Fruit fly (Drosophila melanogaster) whole organism, embryonic: ENCODE measurements around the gene slmo.
A peak's percentile ranks its signal among the peaks of the same experiment; 100 is the strongest.

ENCODE experiments used
- Abd-B ChIP-seq: fragments of 200-800 bp; sonication (Bioruptor generic); optimal IDR thresholded peaks from 2 replicates; lab custom pipeline; 2018; ENCODE audit warnings: missing biosample characterization, mild to moderate bottlenecking, missing genetic modification characterization, moderate library complexity
- CG1024 ChIP-seq: fragments of 200-800 bp; sonication (Bioruptor generic); IDR thresholded peaks from 2 replicates; pipeline ENCODE4 v1.3.6; 2022; ENCODE audit warnings: missing biosample characterization, missing genetic modification characterization
- CG10543 ChIP-seq: fragments of 200-800 bp; sonication (Bioruptor generic); optimal IDR thresholded peaks from 3 replicates; lab custom pipeline; 2017; ENCODE audit warnings: missing biosample characterization, mild to moderate bottlenecking, missing genetic modification characterization, moderate library complexity
- CG11085 ChIP-seq: fragments of 200-800 bp; sonication (Bioruptor generic); IDR thresholded peaks from 2 replicates; pipeline ENCODE4 v1.3.6; 2022; ENCODE audit warnings: missing biosample characterization, missing genetic modification characterization
- CG11504 ChIP-seq: fragments of 200-800 bp; sonication (Bioruptor generic); optimal IDR thresholded peaks from 3 replicates; lab custom pipeline; 2019; ENCODE audit warnings: missing biosample characterization, mild to moderate bottlenecking, missing genetic modification characterization, moderate library complexity
- CG11560 ChIP-seq: fragments of 200-800 bp; sonication (Bioruptor generic); IDR thresholded peaks from 3 replicates; pipeline ENCODE4 v1.3.6; 2022; ENCODE audit warnings: missing biosample characterization, missing genetic modification characterization
- CG12769 ChIP-seq: fragments of 200-800 bp; sonication (Bioruptor generic); optimal IDR thresholded peaks from 2 replicates; lab custom pipeline; 2019; ENCODE audit warnings: missing biosample characterization, mild to moderate bottlenecking, missing genetic modification characterization, moderate library complexity
- CG1647 ChIP-seq: fragments of 200-800 bp; sonication (Bioruptor generic); optimal IDR thresholded peaks from 3 replicates; lab custom pipeline; 2016; ENCODE audit warnings: missing biosample characterization, missing genetic modification characterization
- CG17802 ChIP-seq: fragments of 200-800 bp; sonication (Bioruptor generic); optimal IDR thresholded peaks from 2 replicates; lab custom pipeline; 2018; ENCODE audit warnings: missing biosample characterization, mild to moderate bottlenecking, missing genetic modification characterization, moderate library complexity
- CG1832 ChIP-seq: fragments of 200-800 bp; sonication (Bioruptor generic); optimal IDR thresholded peaks from 2 replicates; lab custom pipeline; 2017; ENCODE audit warnings: missing biosample characterization, mild to moderate bottlenecking, missing genetic modification characterization, inconsistent platforms
- CG34422 ChIP-seq: fragments of 200-800 bp; sonication (Bioruptor generic); IDR thresholded peaks from 3 replicates; pipeline ENCODE4 v1.3.6; 2022; ENCODE audit warnings: missing biosample characterization, missing genetic modification characterization
- CG4360 ChIP-seq: fragments of 200-800 bp; sonication (Bioruptor generic); IDR thresholded peaks from 2 replicates; pipeline ENCODE4 v1.3.6; 2022; ENCODE audit warnings: missing biosample characterization, missing genetic modification characterization
- CG4404 ChIP-seq: fragments of 200-800 bp; sonication (Bioruptor generic); IDR thresholded peaks from 2 replicates; pipeline ENCODE4 v1.3.6; 2022; ENCODE audit warnings: missing biosample characterization, missing genetic modification characterization
- CG6175 ChIP-seq: fragments of 200-800 bp; sonication (Bioruptor generic); IDR thresholded peaks from 3 replicates; pipeline ENCODE4 v1.3.6; 2022; ENCODE audit warnings: missing biosample characterization, missing genetic modification characterization
- CG6854 ChIP-seq: fragments of 200-800 bp; sonication (Bioruptor generic); optimal IDR thresholded peaks from 3 replicates; lab custom pipeline; 2017; ENCODE audit warnings: missing biosample characterization, mild to moderate bottlenecking, missing genetic modification characterization
- CG7271 ChIP-seq: fragments of 200-800 bp; sonication (Bioruptor generic); optimal IDR thresholded peaks from 2 replicates; lab custom pipeline; 2018; ENCODE audit warnings: missing biosample characterization, mild to moderate bottlenecking, missing genetic modification characterization, moderate library complexity
- CG7556 ChIP-seq: fragments of 200-800 bp; sonication (Bioruptor generic); optimal IDR thresholded peaks from 2 replicates; lab custom pipeline; 2017; ENCODE audit warnings: missing biosample characterization, mild to moderate bottlenecking, missing genetic modification characterization
- CG8765 ChIP-seq: fragments of 200-800 bp; sonication (Bioruptor generic); IDR thresholded peaks from 2 replicates; pipeline ENCODE4 v1.3.6; 2022; ENCODE audit warnings: missing biosample characterization, missing genetic modification characterization
- CG8944 ChIP-seq: fragments of 200-800 bp; sonication (Bioruptor generic); optimal IDR thresholded peaks from 3 replicates; lab custom pipeline; 2016; ENCODE audit warnings: missing biosample characterization, missing genetic modification characterization
- Doc2 ChIP-seq: fragments of 200-800 bp; sonication (Bioruptor generic); IDR thresholded peaks from 2 replicates; pipeline ENCODE4 v1.3.6; 2022; ENCODE audit warnings: missing biosample characterization, missing genetic modification characterization
- Doc3 ChIP-seq: fragments of 200-800 bp; sonication (Bioruptor generic); IDR thresholded peaks from 3 replicates; pipeline ENCODE4 v1.3.6; 2022; ENCODE audit warnings: missing biosample characterization, missing genetic modification characterization; ENCODE audit not compliant: partially characterized antibody
- Gug ChIP-seq: fragments of 200-800 bp; sonication (Bioruptor generic); IDR thresholded peaks from 4 replicates; pipeline ENCODE4 v1.3.6; 2022; ENCODE audit warnings: missing biosample characterization, missing genetic modification characterization
- HLHmδ ChIP-seq: fragments of 200-800 bp; sonication (Bioruptor generic); optimal IDR thresholded peaks from 2 replicates; lab custom pipeline; 2018; ENCODE audit warnings: missing biosample characterization, mild to moderate bottlenecking, missing genetic modification characterization, moderate library complexity
- Hr3 ChIP-seq: fragments of 200-800 bp; sonication (Bioruptor generic); optimal IDR thresholded peaks from 3 replicates; lab custom pipeline; 2016; ENCODE audit warnings: missing biosample characterization, missing genetic modification characterization
- Lhr ChIP-seq: fragments of 200-800 bp; sonication (Bioruptor generic); optimal IDR thresholded peaks from 3 replicates; lab custom pipeline; 2017; ENCODE audit warnings: mild to moderate bottlenecking, missing biosample characterization, missing genetic modification reagents, missing genetic modification characterization
- Meics ChIP-seq: fragments of 200-800 bp; sonication (Bioruptor generic); optimal IDR thresholded peaks from 2 replicates; lab custom pipeline; 2017; ENCODE audit warnings: missing biosample characterization, mild to moderate bottlenecking, missing genetic modification characterization
- Neu2 ChIP-seq: fragments of 200-800 bp; sonication (Bioruptor generic); optimal IDR thresholded peaks from 3 replicates; lab custom pipeline; 2016; ENCODE audit warnings: missing biosample characterization, missing genetic modification characterization, borderline replicate concordance
- Ravus ChIP-seq: fragments of 200-800 bp; sonication (Bioruptor generic); IDR thresholded peaks from 2 replicates; pipeline ENCODE4 v1.3.6; 2022; ENCODE audit warnings: missing biosample characterization, missing genetic modification characterization
- Scr ChIP-seq: fragments of 200-800 bp; sonication (Bioruptor generic); IDR thresholded peaks from 2 replicates; pipeline ENCODE4 v1.3.6; 2022; ENCODE audit warnings: missing biosample characterization, missing genetic modification characterization; ENCODE audit not compliant: partially characterized antibody
- Sry-β ChIP-seq: fragments of 200-800 bp; sonication (Bioruptor generic); optimal IDR thresholded peaks from 2 replicates; lab custom pipeline; 2018; ENCODE audit warnings: missing biosample characterization, mild to moderate bottlenecking, missing genetic modification characterization, moderate library complexity
- Usf ChIP-seq: fragments of 200-800 bp; sonication (Bioruptor generic); optimal IDR thresholded peaks from 2 replicates; lab custom pipeline; 2017; ENCODE audit warnings: missing genotype, missing biosample characterization, missing genetic modification characterization
- Xbp1 ChIP-seq: fragments of 200-800 bp; sonication (Bioruptor generic); optimal IDR thresholded peaks from 3 replicates; lab custom pipeline; 2016; ENCODE audit warnings: missing biosample characterization, mild to moderate bottlenecking, missing genetic modification characterization
- ac ChIP-seq: fragments of 200-800 bp; sonication (Bioruptor generic); optimal IDR thresholded peaks from 3 replicates; lab custom pipeline; 2017; ENCODE audit warnings: missing biosample characterization, mild to moderate bottlenecking, missing genetic modification characterization
- br ChIP-seq: fragments of >200 bp; optimal IDR thresholded peaks from 2 replicates; lab custom pipeline; 2017
- chinmo ChIP-seq: fragments of 200-800 bp; sonication (Bioruptor generic); IDR thresholded peaks from 4 replicates; pipeline ENCODE4 v1.3.6; 2022; ENCODE audit warnings: missing biosample characterization, missing genetic modification characterization; ENCODE audit not compliant: partially characterized antibody
- crol ChIP-seq: fragments of 200-800 bp; sonication (Bioruptor generic); IDR thresholded peaks from 2 replicates; pipeline ENCODE4 v1.3.6; 2022; ENCODE audit warnings: missing biosample characterization, missing genetic modification characterization
- danr ChIP-seq: fragments of 200-800 bp; sonication (Bioruptor generic); IDR thresholded peaks from 2 replicates; pipeline ENCODE4 v1.3.6; 2022; ENCODE audit warnings: missing biosample characterization, missing genetic modification characterization
- dm ChIP-seq: fragments of 200-800 bp; sonication (Bioruptor generic); optimal IDR thresholded peaks from 3 replicates; lab custom pipeline; 2016; ENCODE audit warnings: missing biosample characterization, missing genetic modification characterization
- gcm ChIP-seq: fragments of 200-800 bp; sonication (Bioruptor generic); optimal IDR thresholded peaks from 2 replicates; lab custom pipeline; 2019; ENCODE audit warnings: missing biosample characterization, mild to moderate bottlenecking, missing genetic modification characterization, moderate library complexity
- grn ChIP-seq: fragments of 200-800 bp; sonication (Bioruptor generic); optimal IDR thresholded peaks from 3 replicates; lab custom pipeline; 2017; ENCODE audit warnings: missing biosample characterization, missing genetic modification characterization
- h ChIP-seq: fragments of >200 bp; optimal IDR thresholded peaks from 2 replicates; lab custom pipeline; 2017
- hkb ChIP-seq, 2 experiments: fragments of 200-800 bp in 1 of 2; fragments of >200 bp in 1 of 2; sonication (Bioruptor generic) in 1 of 2; IDR thresholded peaks in 1 of 2; optimal IDR thresholded peaks in 1 of 2; 2 replicates each; pipeline versions ENCODE4 v1.3.6 to Lab custom; 2017 to 2022; ENCODE audit warnings: missing biosample characterization in 1 of 2, missing genetic modification characterization in 1 of 2
- lab ChIP-seq: fragments of 200-800 bp; sonication (Bioruptor generic); optimal IDR thresholded peaks from 3 replicates; lab custom pipeline; 2017; ENCODE audit warnings: missing biosample characterization, missing genetic modification characterization, mild to moderate bottlenecking, moderate library complexity, missing genetic modification reagents
- mirr ChIP-seq: fragments of 200-800 bp; sonication (Bioruptor generic); optimal IDR thresholded peaks from 3 replicates; lab custom pipeline; 2018; ENCODE audit warnings: missing biosample characterization, mild to moderate bottlenecking, missing genetic modification characterization
- nerfin-2 ChIP-seq: fragments of 200-800 bp; sonication (Bioruptor generic); IDR thresholded peaks from 2 replicates; pipeline ENCODE4 v1.3.6; 2022; ENCODE audit warnings: missing biosample characterization, missing genetic modification characterization; ENCODE audit not compliant: partially characterized antibody
- psq ChIP-seq: fragments of 200-800 bp; sonication (Bioruptor generic); optimal IDR thresholded peaks from 2 replicates; lab custom pipeline; 2017; ENCODE audit warnings: missing biosample characterization, missing genetic modification characterization
- pzg ChIP-seq: fragments of 200-800 bp; sonication (Bioruptor generic); optimal IDR thresholded peaks from 3 replicates; lab custom pipeline; 2018; ENCODE audit warnings: missing biosample characterization, mild to moderate bottlenecking, missing genetic modification characterization, moderate library complexity
- sug ChIP-seq: fragments of 200-800 bp; optimal IDR thresholded peaks from 2 replicates; lab custom pipeline; 2019; ENCODE audit warnings: missing biosample characterization, mild to moderate bottlenecking, missing genetic modification characterization, moderate library complexity
- ttk ChIP-seq: fragments of 200-800 bp; sonication (Bioruptor generic); IDR thresholded peaks from 2 replicates; pipeline ENCODE4 v2.1.2; 2022; ENCODE audit warnings: missing biosample characterization, missing genetic modification characterization
- vvl ChIP-seq: fragments of 200-800 bp; sonication (Bioruptor generic); IDR thresholded peaks from 2 replicates; pipeline ENCODE4 v1.3.6; 2022; ENCODE audit warnings: missing biosample characterization, missing genetic modification characterization

slmo gene

dm6 chr2L:6047528-6048160 is 862 bp downstream of the slmo start, which contains the start of gene IPIP (continued):
- TF ChIP-seq Scr (GFP tag; lab: Robert Waterston, UW) (peak; percentile 79), hkb (optimal IDR thresholded peaks at IDR 0.05; lab: Kevin White, UChicago) (no peak), hkb (GFP tag; IDR thresholded peaks at IDR 0.05; lab: Robert Waterston, UW) (peak; percentile 34; the same call in 1 of the 2 replicates), Doc2 (GFP tag; lab: Robert Waterston, UW) (no peak), Gug (GFP tag; lab: Robert Waterston, UW) (peak; percentile 63; the same call in 1 of the 4 replicates), grn (GFP tag; lab: Kevin White, UChicago) (no peak), CG34422 (GFP tag; lab: Robert Waterston, UW) (peak; percentile 67; the same call in 1 of the 3 replicates), CG1832 (GFP tag; lab: Kevin White, UChicago) (no peak), Meics (peak; percentile 3), Lhr (GFP tag; lab: Kevin White, UChicago) (no peak), CG11085 (GFP tag; lab: Robert Waterston, UW) (0 out of 2 replicates have a peak, but pooled peaks have one; percentile 37), ac (GFP tag; lab: Kevin White, UChicago) (no peak), CG6175 (GFP tag; lab: Robert Waterston, UW) (0 out of 3 replicates have a peak, but pooled peaks have one; percentile 20), Usf (GFP tag; lab: Kevin White, UChicago) (no peak), CG10543 (GFP tag; lab: Kevin White, UChicago) (peak; percentile 51), Xbp1 (GFP tag; lab: Kevin White, UChicago) (peak; percentile 47), CG4360 (no peak), dm (GFP tag; lab: Kevin White, UChicago) (peak; percentile 40), crol (GFP tag; lab: Robert Waterston, UW) (no peak), CG11504 (tag; lab: Kevin White, UChicago) (no peak), Doc3 (GFP tag; lab: Robert Waterston, UW) (peak; percentile 73), h (lab: Kevin White, UChicago) (no peak), vvl (peak; percentile 67), sug (tag; lab: Kevin White, UChicago) (peak; percentile 53), ttk (GFP tag; lab: Robert Waterston, UW) (no peak; the same call in 1 of the 2 replicates), lab (GFP tag; lab: Kevin White, UChicago) (peak; percentile 60), CG4404 (GFP tag; lab: Robert Waterston, UW) (no peak), CG11560 (tag; lab: Robert Waterston, UW) (no peak), Ravus (GFP tag; lab: Robert Waterston, UW) (no peak), CG17802 (tag; lab: Kevin White, UChicago) (peak; percentile 3), danr (GFP tag; lab: Robert Waterston, UW) (no peak), CG7556 (GFP tag; lab: Kevin White, UChicago) (no peak), Neu2 (no peak), HLHmδ (GFP tag; lab: Kevin White, UChicago) (peak; percentile 3), pzg (GFP tag; lab: Kevin White, UChicago) (peak; percentile 83), br (lab: Kevin White, UChicago) (no peak), CG7271 (tag; lab: Kevin White, UChicago) (no peak), CG12769 (tag; lab: Kevin White, UChicago) (peak; percentile 31), CG8944 (GFP tag; lab: Kevin White, UChicago) (no peak), Hr3 (GFP tag; lab: Kevin White, UChicago) (no peak), chinmo (GFP tag; lab: Robert Waterston, UW) (peak; percentile 80; the same call in 1 of the 4 replicates), nerfin-2 (peak; percentile 63), mirr (GFP tag; lab: Kevin White, UChicago) (peak; percentile 58), gcm (GFP tag; lab: Kevin White, UChicago) (no peak), CG1647 (GFP tag; lab: Kevin White, UChicago) (no peak), psq (GFP tag; lab: Kevin White, UChicago) (no peak), CG6854 (GFP tag; lab: Kevin White, UChicago) (no peak), Abd-B (no peak), CG1024 (GFP tag; lab: Robert Waterston, UW) (0 out of 2 replicates have a peak, but pooled peaks have one; percentile 43), CG8765 (GFP tag; lab: Robert Waterston, UW) (no peak), Sry-β (GFP tag; lab: Kevin White, UChicago) (no peak)
